Fruit fly (Drosophila melanogaster): ENCODE data around the gene TwdlH.

The TwdlH gene

DNA sequence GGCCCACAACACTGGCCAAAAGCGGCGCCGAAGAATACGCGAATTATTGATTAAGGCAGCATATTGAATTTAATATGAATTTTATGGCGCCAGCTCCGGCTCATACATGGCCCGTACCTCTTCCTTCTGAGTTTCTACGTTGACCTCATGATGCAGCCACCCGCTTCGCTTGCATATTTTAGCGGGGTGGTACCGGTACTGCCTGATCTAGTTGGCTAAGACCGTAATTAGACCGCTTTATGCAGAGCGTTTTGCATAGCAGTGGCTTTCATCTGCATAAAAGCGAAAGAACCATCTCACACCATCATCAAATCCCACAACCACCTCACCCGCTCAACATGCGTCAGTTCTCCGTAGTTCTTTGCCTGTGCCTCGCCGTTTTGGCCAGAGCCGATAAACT lies 3.9 kb upstream of the TwdlH start, which contains the start of gene TwdlJ:
Gene TwdlJ (plus strand): TSS at position 301 of the 400 bp plus-strand sequence.
- no peak for TF ChIP-seq fd64A (GFP tag; optimal IDR thresholded peaks at IDR 0.05)
- no peak for TF ChIP-seq oc (tag; optimal IDR thresholded peaks at IDR 0.05)
- no peak for TF ChIP-seq dimm (GFP tag; IDR thresholded peaks at IDR 0.05)
- no peak for TF ChIP-seq grau (tag; optimal IDR thresholded peaks at IDR 0.05)
- TF ChIP-seq Lpt (GFP tag; optimal IDR thresholded peaks at IDR 0.05) = no peak
- no peak for TF ChIP-seq YL-1 (GFP tag; optimal IDR thresholded peaks at IDR 0.05)
- TF ChIP-seq CG17612 (GFP tag; IDR thresholded peaks at IDR 0.05) = no peak
- TF ChIP-seq fd96Cb (tag; optimal IDR thresholded peaks at IDR 0.05) = no peak
- no peak for TF ChIP-seq Rfx (GFP tag; IDR thresholded peaks at IDR 0.05)
- TF ChIP-seq CG2889 (GFP tag; IDR thresholded peaks at IDR 0.05) = no peak
- no peak for TF ChIP-seq CG31388 (GFP tag; optimal IDR thresholded peaks at IDR 0.05)
- TF ChIP-seq slou (GFP tag; optimal IDR thresholded peaks at IDR 0.05) = no peak
- TF ChIP-seq CG15601 (tag; optimal IDR thresholded peaks at IDR 0.05) = no peak
- no peak for TF ChIP-seq vvl (GFP tag; IDR thresholded peaks at IDR 0.05)
- TF ChIP-seq NFAT (GFP tag; IDR thresholded peaks at IDR 0.05) = no peak

DNA sequence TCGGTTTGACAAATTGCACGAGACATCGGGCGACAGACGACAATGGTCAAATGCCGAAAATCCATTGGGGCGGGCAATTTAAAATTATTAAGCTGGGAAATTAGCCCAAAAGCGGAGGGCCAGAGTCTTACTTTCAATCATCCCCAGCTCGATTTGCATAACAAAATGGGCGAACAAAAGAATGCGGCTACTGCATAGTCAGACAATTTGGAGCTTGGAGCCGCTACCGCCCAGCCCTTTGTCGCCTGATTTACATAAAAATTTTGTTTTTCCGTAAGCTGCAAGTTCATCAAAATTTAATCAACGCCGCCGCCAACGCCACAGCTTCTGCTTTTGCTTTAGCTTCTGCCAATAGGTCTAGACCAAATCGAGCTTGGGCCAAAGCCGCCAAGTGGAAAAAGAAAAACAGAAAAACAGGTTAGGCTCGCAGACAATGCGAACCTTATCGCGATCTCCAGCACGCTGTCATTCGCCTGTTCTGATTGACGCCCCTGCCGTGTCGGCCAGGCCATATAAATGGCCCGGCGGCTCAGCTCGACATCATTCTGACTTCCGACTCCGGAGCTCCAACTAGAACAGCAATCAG lies 2.1 kb upstream of the TwdlH start, which contains the start of gene TwdlN:
Gene TwdlN (plus strand): TSS at position 536 of the 586 bp plus-strand sequence.
- TF ChIP-seq YL-1 (GFP tag; optimal IDR thresholded peaks at IDR 0.05) (no peak), chinmo (GFP tag; IDR thresholded peaks at IDR 0.05; ENCODE audit: partially characterized antibody) (peak; percentile 87; the same call in 3 of the 4 replicates), CG18476 (GFP tag; optimal IDR thresholded peaks at IDR 0.05) (no peak), CG2889 (GFP tag; IDR thresholded peaks at IDR 0.05) (no peak), sd (tag; optimal IDR thresholded peaks at IDR 0.05) (peak; percentile 70), CG12155 (GFP tag; optimal IDR thresholded peaks at IDR 0.05) (no peak), CG43689 (GFP tag; IDR thresholded peaks at IDR 0.05) (no peak), odd (GFP tag; optimal IDR thresholded peaks at IDR 0.05) (peak; percentile 3), grn (GFP tag; optimal IDR thresholded peaks at IDR 0.05) (peak; percentile 49), sisA (GFP tag; IDR thresholded peaks at IDR 0.05) (no peak), oc (tag; optimal IDR thresholded peaks at IDR 0.05) (peak; percentile 31), gt (GFP tag; IDR thresholded peaks at IDR 0.05) (no peak), maf-S (GFP tag; optimal IDR thresholded peaks at IDR 0.05) (no peak), ATbp (GFP tag; optimal IDR thresholded peaks at IDR 0.05) (no peak), nom (GFP tag; optimal IDR thresholded peaks at IDR 0.05) (no peak), Eip74EF (GFP tag; optimal IDR thresholded peaks at IDR 0.05) (no peak), vnd (GFP tag; IDR thresholded peaks at IDR 0.05; ENCODE audit: partially characterized antibody) (no peak), stc (GFP tag; IDR thresholded peaks at IDR 0.05) (no peak), CG32532 (GFP tag; IDR thresholded peaks at IDR 0.05) (no peak), CG6765 (GFP tag; optimal IDR thresholded peaks at IDR 0.05) (no peak), vvl (GFP tag; IDR thresholded peaks at IDR 0.05) (no peak; the same call in 1 of the 2 replicates), pros (GFP tag; optimal IDR thresholded peaks at IDR 0.05) (no peak), HLH4C (GFP tag; IDR thresholded peaks at IDR 0.05; ENCODE audit: partially characterized antibody) (no peak), z (GFP tag; IDR thresholded peaks at IDR 0.05) (no peak), CG13296 (GFP tag; optimal IDR thresholded peaks at IDR 0.05) (no peak), NFAT (GFP tag; IDR thresholded peaks at IDR 0.05) (0 out of 2 replicates have a peak, but pooled peaks have one; percentile 15), abd-A (tag; optimal IDR thresholded peaks at IDR 0.05) (peak; percentile 56), CG1647 (GFP tag; optimal IDR thresholded peaks at IDR 0.05) (no peak), slp2 (GFP tag; optimal IDR thresholded peaks at IDR 0.05) (no peak)

Measured in whole organism, embryonic.